Fruit fly (Drosophila melanogaster): ENCODE measurements around the gene Srg1.

Gene Srg1

DNA sequence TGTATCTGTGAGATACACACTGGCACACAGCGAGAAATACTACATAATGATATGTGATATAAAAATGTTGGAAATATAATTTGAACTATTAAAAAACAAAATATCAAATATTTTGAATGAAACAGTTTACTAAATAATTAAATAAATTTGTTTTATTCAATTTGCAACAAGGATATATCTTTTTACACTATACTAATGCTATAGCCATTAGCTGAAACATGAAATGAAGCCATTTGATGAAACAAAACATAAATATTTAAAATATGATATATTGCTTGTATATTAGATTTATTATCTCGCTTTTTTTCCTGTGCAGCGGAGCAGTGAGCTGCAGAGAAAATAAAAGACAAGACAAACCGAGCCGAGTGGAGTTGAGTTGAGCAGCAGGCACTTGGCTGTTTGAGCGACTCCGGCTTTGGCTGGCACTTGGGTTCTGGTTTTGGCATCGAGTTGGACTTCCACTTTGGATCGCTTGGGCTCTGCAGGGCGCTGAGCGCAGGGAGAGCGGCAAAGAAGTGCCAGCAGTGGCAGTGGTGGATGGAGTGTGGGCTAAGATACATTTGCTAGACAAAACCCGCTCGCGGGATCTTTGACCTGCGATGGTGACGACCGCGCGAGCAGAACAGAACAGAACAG, 28.9 kb upstream of the Srg1 start (continued):
- peak; percentile 60; the same call in 1 of the 2 replicates for TF ChIP-seq klu (GFP tag; IDR thresholded peaks at IDR 0.05)
- TF ChIP-seq zfh1 (GFP tag; IDR thresholded peaks at IDR 0.05), result peak; percentile 66; the same call in 2 of the 3 replicates
- peak; percentile 40 for TF ChIP-seq MTF-1 (GFP tag; optimal IDR thresholded peaks at IDR 0.05; ENCODE audit: borderline replicate concordance)
- TF ChIP-seq CG9727 (GFP tag; optimal IDR thresholded peaks at IDR 0.05), result peak; percentile 93
- no peak for TF ChIP-seq Lpt (GFP tag; optimal IDR thresholded peaks at IDR 0.05)
- no peak for TF ChIP-seq Dp (GFP tag; optimal IDR thresholded peaks at IDR 0.05)
- no peak for TF ChIP-seq sr (GFP tag; IDR thresholded peaks at IDR 0.05)
- TF ChIP-seq CG8290 (GFP tag; optimal IDR thresholded peaks at IDR 0.05), result peak; percentile 62
- TF ChIP-seq CG8290 (tag; optimal IDR thresholded peaks at IDR 0.05), result no peak
- TF ChIP-seq CG17568 (GFP tag; optimal IDR thresholded peaks at IDR 0.05), result no peak
- TF ChIP-seq sqz (GFP tag; optimal IDR thresholded peaks at IDR 0.05), result peak; percentile 80
- TF ChIP-seq CG6765 (GFP tag; optimal IDR thresholded peaks at IDR 0.05), result peak; percentile 40
- peak; percentile 86 for TF ChIP-seq CG6689 (GFP tag; IDR thresholded peaks at IDR 0.05)
- no peak for TF ChIP-seq Tbp (GFP tag; optimal IDR thresholded peaks at IDR 0.05)
- peak; percentile 54 for TF ChIP-seq Rfx (GFP tag; IDR thresholded peaks at IDR 0.05)

DNA sequence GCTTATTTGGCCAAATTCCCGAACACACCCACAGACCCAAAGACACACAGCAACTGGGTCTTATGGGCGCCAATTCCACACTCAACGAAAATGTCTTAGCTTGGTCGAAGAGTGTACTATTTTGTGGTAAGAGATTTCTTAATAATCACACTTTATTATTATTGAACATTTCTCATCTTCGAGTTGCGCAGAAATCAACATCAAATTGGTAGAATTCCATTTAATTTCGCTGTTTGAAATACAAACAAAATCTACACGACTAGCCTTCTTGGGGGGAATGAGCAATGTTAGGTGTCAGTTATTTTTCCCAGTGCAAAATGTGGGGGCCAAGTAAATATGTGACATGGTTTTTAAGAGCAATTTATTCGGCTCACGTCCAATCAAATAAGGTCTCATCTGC, 26.4 kb upstream of the Srg1 start:
- no peak for TF ChIP-seq NFAT (GFP tag; IDR thresholded peaks at IDR 0.05)
- peak; percentile 14 for TF ChIP-seq phol (tag; optimal IDR thresholded peaks at IDR 0.05)
- peak; percentile 13 for TF ChIP-seq CG30403 (GFP tag; optimal IDR thresholded peaks at IDR 0.05)
- TF ChIP-seq row (GFP tag; IDR thresholded peaks at IDR 0.05), result peak; percentile 41; the same call in 2 of the 3 replicates
- peak in 1 of 2 experiments; percentile 10 for TF ChIP-seq bsh (GFP tag; optimal IDR thresholded peaks at IDR 0.05)
- TF ChIP-seq grau (tag; optimal IDR thresholded peaks at IDR 0.05), result peak; percentile 32
- no peak for TF ChIP-seq Oaz (GFP tag; IDR thresholded peaks at IDR 0.05)
- no peak for TF ChIP-seq CG32532 (GFP tag; IDR thresholded peaks at IDR 0.05)
- TF ChIP-seq Drgx (GFP tag; IDR thresholded peaks at IDR 0.05), result peak; percentile 30; the same call in 1 of the 2 replicates
- peak; percentile 12 for TF ChIP-seq CG12769 (tag; optimal IDR thresholded peaks at IDR 0.05)
- peak; percentile 29 for TF ChIP-seq zf30C (GFP tag; optimal IDR thresholded peaks at IDR 0.05)
- TF ChIP-seq lab (GFP tag; optimal IDR thresholded peaks at IDR 0.05), result peak; percentile 25
- TF ChIP-seq CG3847 (GFP tag; IDR thresholded peaks at IDR 0.05), result 0 out of 2 replicates have a peak, but pooled peaks have one; percentile 16
- TF ChIP-seq HmgD (GFP tag; optimal IDR thresholded peaks at IDR 0.05), result no peak
- TF ChIP-seq CG18619 (GFP tag; optimal IDR thresholded peaks at IDR 0.05), result no peak
- peak; percentile 17 for TF ChIP-seq unpg (GFP tag; optimal IDR thresholded peaks at IDR 0.05)
- TF ChIP-seq CG2120 (GFP tag; optimal IDR thresholded peaks at IDR 0.05), result peak; percentile 3
- TF ChIP-seq CG4328 (GFP tag; optimal IDR thresholded peaks at IDR 0.05), result no peak
- peak; percentile 26 for TF ChIP-seq CG2678 (tag; optimal IDR thresholded peaks at IDR 0.05)
- no peak for TF ChIP-seq CG7839 (tag; optimal IDR thresholded peaks at IDR 0.05)
- no peak for TF ChIP-seq CG14965 (GFP tag; optimal IDR thresholded peaks at IDR 0.05; ENCODE audit: borderline replicate concordance)
- TF ChIP-seq Med (GFP tag), result peak; percentile 75
- TF ChIP-seq ro (GFP tag; IDR thresholded peaks at IDR 0.05), result no peak
- TF ChIP-seq Hr51 (GFP tag; optimal IDR thresholded peaks at IDR 0.05), result peak in 1 of 2 experiments; percentile 31
- TF ChIP-seq CG1529 (GFP tag; optimal IDR thresholded peaks at IDR 0.05), result no peak
- peak; percentile 33 for TF ChIP-seq CG1603 (tag; optimal IDR thresholded peaks at IDR 0.05)
- TF ChIP-seq slou (GFP tag; optimal IDR thresholded peaks at IDR 0.05), result no peak
- TF ChIP-seq Oli (tag; optimal IDR thresholded peaks at IDR 0.05), result peak; percentile 14
- TF ChIP-seq Opbp (GFP tag; IDR thresholded peaks at IDR 0.05; ENCODE audit: partially characterized antibody), result no peak
- TF ChIP-seq CG16779 (GFP tag; IDR thresholded peaks at IDR 0.05), result no peak
- TF ChIP-seq CG11504 (tag; optimal IDR thresholded peaks at IDR 0.05), result peak; percentile 39
- no peak for TF ChIP-seq nerfin-2 (GFP tag; IDR thresholded peaks at IDR 0.05; ENCODE audit: partially characterized antibody)
- TF ChIP-seq C15 (GFP tag; IDR thresholded peaks at IDR 0.05), result no peak
- TF ChIP-seq CG13424 (tag; optimal IDR thresholded peaks at IDR 0.05), result peak; percentile 27

Data from whole organism, embryonic.